Fruit fly (Drosophila melanogaster) whole organism, embryonic: ENCODE results near the gene CG13884.

Experiments
- Atf6 ChIP-seq: fragments of 200-800 bp; sonication (Bioruptor generic); IDR thresholded peaks from 2 replicates; pipeline ENCODE4 v1.3.6; 2022; ENCODE audit warnings: missing biosample characterization, missing genetic modification characterization
- CG10267 ChIP-seq: fragments of 200-800 bp; sonication (Bioruptor generic); optimal IDR thresholded peaks from 2 replicates; lab custom pipeline; 2018; ENCODE audit warnings: missing biosample characterization, mild to moderate bottlenecking, missing genetic modification characterization, moderate library complexity
- CG8478 ChIP-seq: fragments of >200 bp; optimal IDR thresholded peaks from 2 replicates; lab custom pipeline; 2018
- Dbx ChIP-seq: fragments of 200-800 bp; sonication (Bioruptor generic); IDR thresholded peaks from 3 replicates; pipeline ENCODE4 v1.3.6; 2022; ENCODE audit warnings: missing biosample characterization, missing genetic modification characterization
- Dip2 ChIP-seq: fragments of 200-800 bp; sonication (Bioruptor generic); IDR thresholded peaks from 2 replicates; pipeline ENCODE4 v1.3.6; 2022; ENCODE audit warnings: missing biosample characterization, missing genetic modification characterization
- HLH3B ChIP-seq: fragments of 200-800 bp; sonication (Bioruptor generic); IDR thresholded peaks from 2 replicates; pipeline ENCODE4 v1.3.6; 2022; ENCODE audit warnings: missing biosample characterization, missing genetic modification characterization
- HLH54F ChIP-seq: fragments of 200-800 bp; sonication (Bioruptor generic); optimal IDR thresholded peaks from 3 replicates; lab custom pipeline; 2016; ENCODE audit warnings: missing biosample characterization, missing genetic modification characterization
- Hmr ChIP-seq: fragments of 200-800 bp; sonication (Bioruptor generic); optimal IDR thresholded peaks from 3 replicates; lab custom pipeline; 2017; ENCODE audit warnings: mild to moderate bottlenecking, missing biosample characterization, missing genetic modification reagents, missing genetic modification characterization
- Jarid2 ChIP-seq: fragments of 200-800 bp; sonication (Bioruptor generic); optimal IDR thresholded peaks from 3 replicates; lab custom pipeline; 2017; ENCODE audit warnings: mild to moderate bottlenecking, missing biosample characterization, missing genetic modification reagents, missing genetic modification characterization
- ems ChIP-seq: fragments of 200-800 bp; sonication (Bioruptor generic); optimal IDR thresholded peaks from 3 replicates; lab custom pipeline; 2016; ENCODE audit warnings: missing biosample characterization, missing genetic modification characterization
- hb ChIP-seq: fragments of 200-800 bp; sonication (Bioruptor generic); IDR thresholded peaks from 3 replicates; pipeline ENCODE4 v1.3.6; 2022; ENCODE audit warnings: missing biosample characterization, missing genetic modification characterization; ENCODE audit not compliant: partially characterized antibody
- kni ChIP-seq: fragments of 200-800 bp; sonication (Bioruptor generic); optimal IDR thresholded peaks from 3 replicates; lab custom pipeline; 2017; ENCODE audit warnings: mild to moderate bottlenecking, missing biosample characterization, missing genetic modification reagents, missing genetic modification characterization
- ranshi ChIP-seq: fragments of 200-800 bp; sonication (Bioruptor generic); IDR thresholded peaks from 2 replicates; pipeline ENCODE4 v1.3.6; 2022; ENCODE audit warnings: missing biosample characterization, missing genetic modification characterization
- ssp ChIP-seq: fragments of 200-800 bp; sonication (Bioruptor generic); IDR thresholded peaks from 2 replicates; pipeline ENCODE4 v1.3.6; 2022; ENCODE audit warnings: missing biosample characterization, missing genetic modification characterization

DNA sequence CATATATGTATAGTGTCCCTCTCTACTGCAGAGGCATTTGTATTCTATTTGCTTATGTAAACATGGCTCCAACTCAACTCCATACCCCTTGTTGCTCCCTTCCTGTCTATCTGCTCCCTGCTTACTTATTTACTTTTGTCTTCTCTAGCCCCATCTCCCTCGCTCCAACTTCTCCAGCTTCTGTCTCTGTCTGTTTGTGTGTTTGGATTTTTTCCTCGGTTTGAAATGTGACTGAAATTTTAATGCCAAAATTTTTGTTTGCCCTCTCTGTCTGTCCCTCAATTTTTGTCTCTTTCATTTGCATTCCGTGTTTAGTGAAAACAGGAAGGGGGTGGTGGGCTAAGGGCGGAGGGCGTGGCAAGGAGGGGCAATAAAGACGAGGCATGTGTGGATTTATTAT is 43.6 kb upstream of the CG13884 start:
- TF ChIP-seq Jarid2 (GFP tag; lab: Kevin White, UChicago) = no peak
- TF ChIP-seq HLH54F = no peak
- no peak for TF ChIP-seq ems
- TF ChIP-seq ssp (GFP tag; lab: Robert Waterston, UW) = no peak
- TF ChIP-seq ranshi = no peak
- TF ChIP-seq Hmr = no peak
- TF ChIP-seq hb = no peak
- TF ChIP-seq kni (GFP tag; lab: Kevin White, UChicago) = peak; percentile 61
- no peak for TF ChIP-seq Atf6 (GFP tag; lab: Robert Waterston, UW)
- TF ChIP-seq CG8478 (lab: Kevin White, UChicago) = no peak
- no peak for TF ChIP-seq Dbx (GFP tag; lab: Robert Waterston, UW)
- TF ChIP-seq CG10267 = no peak
- TF ChIP-seq Dip2 (GFP tag; lab: Robert Waterston, UW) = no peak
- no peak for TF ChIP-seq HLH3B (GFP tag; lab: Robert Waterston, UW)
